Worm (Caenorhabditis elegans): Measurements from ENCODE around the gene C33D9.8.

DNA sequence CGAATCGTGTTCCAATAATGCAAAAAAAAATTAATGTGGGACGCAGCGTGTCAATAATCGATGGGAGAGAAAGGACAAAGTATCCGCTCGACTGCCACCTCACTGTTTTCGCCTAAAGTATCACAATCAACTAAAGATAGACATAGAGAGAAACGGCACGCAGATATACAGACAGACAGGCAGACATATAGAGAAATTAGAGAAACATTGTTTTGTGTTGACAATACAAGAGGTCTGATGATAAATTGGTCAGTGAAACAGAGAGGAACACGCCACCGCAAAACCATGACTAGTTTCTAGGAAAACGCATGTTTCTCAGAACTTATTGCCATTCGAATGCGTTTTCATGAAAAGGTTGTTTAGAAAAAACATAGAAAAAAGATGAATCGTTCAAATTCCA, 44.0 kb upstream of the C33D9.8 start, which contains the start of gene T28C6.8:
- no peak for TF ChIP-seq nfyb-1 (GFP tag; IDR thresholded peaks at IDR 0.05)
- TF ChIP-seq C17E4.6 (GFP tag; IDR thresholded peaks at IDR 0.05): no peak
- TF ChIP-seq ZK185.1 (tag; optimal IDR thresholded peaks at IDR 0.05; ENCODE audit: poor library complexity, severe bottlenecking): no peak
- TF ChIP-seq snpc-1.1 (tag; optimal IDR thresholded peaks at IDR 0.05; ENCODE audit: insufficient read depth): no peak
- TF ChIP-seq tbx-9 (tag; optimal IDR thresholded peaks at IDR 0.05; ENCODE audit: borderline replicate concordance): no peak

Data from whole organism, young adult.